Worm (Caenorhabditis elegans) whole organism, L2 larva: Measurements from ENCODE around the gene Y46G5A.47.
"Not testable (repeated sequence)": the region's sequence is repeated elsewhere in the genome, so short reads cannot be mapped to it uniquely, and the experiment has no call there.

ENCODE experiments used
- C34F6.9 ChIP-seq: fragments of 150-350 bp; optimal IDR thresholded peaks from 2 replicates; lab custom pipeline; 2014; ENCODE audit warnings: missing biosample characterization, missing genetic modification characterization
- F13H6.1 ChIP-seq: sonication (generic microtip); optimal IDR thresholded peaks from 2 replicates; lab custom pipeline; 2016; ENCODE audit warnings: missing genetic modification characterization, missing compliant biosample characterization
- Y55F3AM.14 ChIP-seq: fragments of 200-800 bp; sonication (Bioruptor generic); optimal IDR thresholded peaks from 2 replicates; lab custom pipeline; 2018; ENCODE audit warnings: mild to moderate bottlenecking, missing genetic modification characterization, missing compliant biosample characterization
- ZK546.5 ChIP-seq: sonication (generic microtip); optimal IDR thresholded peaks from 2 replicates; lab custom pipeline; 2017; ENCODE audit warnings: missing biosample characterization, missing genetic modification characterization
- alr-1 ChIP-seq: fragments of 150-350 bp; optimal IDR thresholded peaks from 2 replicates; lab custom pipeline; 2014; ENCODE audit warnings: missing biosample characterization, missing genetic modification characterization
- ama-1 ChIP-seq: fragments of 150-350 bp; optimal IDR thresholded peaks from 2 replicates; lab custom pipeline; 2018; ENCODE audit warnings: inconsistent platforms
- ceh-16 ChIP-seq: fragments of 150-350 bp; optimal IDR thresholded peaks from 2 replicates; lab custom pipeline; 2014; ENCODE audit warnings: missing biosample characterization, missing genetic modification characterization
- crh-2 ChIP-seq: sonication (generic microtip); optimal IDR thresholded peaks from 2 replicates; lab custom pipeline; 2017; ENCODE audit warnings: missing biosample characterization, missing genetic modification characterization
- dmd-4 ChIP-seq: sonication (generic microtip); optimal IDR thresholded peaks from 2 replicates; lab custom pipeline; 2017; ENCODE audit warnings: missing biosample characterization, missing genetic modification characterization
- egl-27 ChIP-seq: sonication (generic microtip); optimal IDR thresholded peaks from 3 replicates; lab custom pipeline; 2017; ENCODE audit warnings: missing biosample characterization, missing genetic modification reagents, missing genetic modification characterization
- elt-1 ChIP-seq: fragments of 150-350 bp; optimal IDR thresholded peaks from 2 replicates; lab custom pipeline; 2014; ENCODE audit warnings: missing biosample characterization, missing genetic modification characterization
- gmeb-1 ChIP-seq: fragments of 150-350 bp; optimal IDR thresholded peaks from 2 replicates; lab custom pipeline; 2014; ENCODE audit warnings: missing biosample characterization, missing genetic modification characterization
- lin-13 ChIP-seq: fragments of 150-350 bp; optimal IDR thresholded peaks from 2 replicates; lab custom pipeline; 2014; ENCODE audit warnings: missing biosample characterization, missing genetic modification reagents, missing genetic modification characterization
- lsy-2 ChIP-seq, 2 experiments: fragments of 150-350 bp in 1 of 2; sonication (generic microtip) in 1 of 2; optimal IDR thresholded peaks; 2 replicates each; lab custom pipeline; 2014 to 2017; ENCODE audit warnings: missing biosample characterization in 2 of 2, missing genetic modification characterization in 2 of 2
- mab-5 ChIP-seq: fragments of 150-350 bp; optimal IDR thresholded peaks from 2 replicates; lab custom pipeline; 2014; ENCODE audit warnings: missing biosample characterization, missing genetic modification characterization
- mdl-1 ChIP-seq, 2 experiments: fragments of 150-350 bp in 1 of 2; sonication (generic microtip) in 1 of 2; optimal IDR thresholded peaks; 2 replicates each; lab custom pipeline; 2017; ENCODE audit warnings: missing biosample characterization in 2 of 2, missing genetic modification characterization in 2 of 2
- nhr-10 ChIP-seq: sonication (generic microtip); optimal IDR thresholded peaks from 2 replicates; lab custom pipeline; 2017; ENCODE audit warnings: missing biosample characterization, missing genetic modification characterization
- nhr-11 ChIP-seq: fragments of 150-350 bp; optimal IDR thresholded peaks from 2 replicates; lab custom pipeline; 2014; ENCODE audit warnings: missing biosample characterization, missing genetic modification characterization
- nhr-129 ChIP-seq: fragments of 150-350 bp; optimal IDR thresholded peaks from 2 replicates; lab custom pipeline; 2014; ENCODE audit warnings: missing biosample characterization, missing genetic modification characterization
- nhr-21 ChIP-seq: fragments of 150-350 bp; optimal IDR thresholded peaks from 2 replicates; lab custom pipeline; 2014; ENCODE audit warnings: missing biosample characterization, missing genetic modification characterization
- nhr-237 ChIP-seq: fragments of 150-350 bp; optimal IDR thresholded peaks from 2 replicates; lab custom pipeline; 2014; ENCODE audit warnings: missing biosample characterization, missing genetic modification characterization
- nhr-25 ChIP-seq: fragments of 150-350 bp; sonication (generic microtip); optimal IDR thresholded peaks from 3 replicates; lab custom pipeline; 2014; ENCODE audit warnings: missing biosample characterization, missing genetic modification characterization
- nhr-6 ChIP-seq: fragments of 150-350 bp; optimal IDR thresholded peaks from 2 replicates; lab custom pipeline; 2014; ENCODE audit warnings: missing biosample characterization, missing genetic modification characterization
- nhr-77 ChIP-seq: fragments of 150-350 bp; optimal IDR thresholded peaks from 2 replicates; lab custom pipeline; 2014; ENCODE audit warnings: missing biosample characterization, missing genetic modification characterization
- peb-1 ChIP-seq: fragments of 150-350 bp; optimal IDR thresholded peaks from 2 replicates; lab custom pipeline; 2014; ENCODE audit warnings: missing biosample characterization, missing genetic modification characterization
- skn-1 ChIP-seq: sonication (generic microtip); optimal IDR thresholded peaks from 2 replicates; lab custom pipeline; 2017; ENCODE audit warnings: missing biosample characterization, missing genetic modification characterization
- sma-3 ChIP-seq: sonication (generic microtip); optimal IDR thresholded peaks from 2 replicates; lab custom pipeline; 2016; ENCODE audit warnings: missing genetic modification reagents, missing genetic modification characterization, missing compliant biosample characterization
- sma-9 ChIP-seq, 2 experiments: fragments of 150-350 bp in 1 of 2; sonication (generic microtip) in 1 of 2; optimal IDR thresholded peaks; 2 replicates each; lab custom pipeline; 2014 to 2016; ENCODE audit warnings: missing genetic modification characterization in 2 of 2, mild to moderate bottlenecking in 1 of 2, missing biosample characterization in 1 of 2, missing compliant biosample characterization in 1 of 2, missing genetic modification reagents in 1 of 2, moderate library complexity in 1 of 2
- snpc-4 ChIP-seq: fragments of 150-350 bp; optimal IDR thresholded peaks from 2 replicates; lab custom pipeline; 2014; ENCODE audit warnings: missing biosample characterization, missing genetic modification characterization
- unc-39 ChIP-seq: fragments of 150-350 bp; optimal IDR thresholded peaks from 2 replicates; lab custom pipeline; 2014; ENCODE audit warnings: missing biosample characterization, missing genetic modification characterization
- unc-55 ChIP-seq: fragments of 150-350 bp; sonication (generic microtip); optimal IDR thresholded peaks from 3 replicates; lab custom pipeline; 2014; ENCODE audit warnings: missing biosample characterization, missing genetic modification reagents, missing genetic modification characterization
- unc-62 ChIP-seq: fragments of 150-350 bp; optimal IDR thresholded peaks from 2 replicates; lab custom pipeline; 2014; ENCODE audit warnings: missing biosample characterization, missing genetic modification reagents, missing genetic modification characterization
- zag-1 ChIP-seq: fragments of 150-350 bp; optimal IDR thresholded peaks from 2 replicates; lab custom pipeline; 2014; ENCODE audit warnings: missing biosample characterization, missing genetic modification characterization
- ztf-1 ChIP-seq: fragments of 200-800 bp; sonication (Bioruptor generic); conservative IDR thresholded peaks from 2 replicates; pipeline ENCODE4 v1.3.6; 2022; ENCODE audit warnings: missing genetic modification characterization, missing compliant biosample characterization

Y46G5A.47 gene

DNA sequence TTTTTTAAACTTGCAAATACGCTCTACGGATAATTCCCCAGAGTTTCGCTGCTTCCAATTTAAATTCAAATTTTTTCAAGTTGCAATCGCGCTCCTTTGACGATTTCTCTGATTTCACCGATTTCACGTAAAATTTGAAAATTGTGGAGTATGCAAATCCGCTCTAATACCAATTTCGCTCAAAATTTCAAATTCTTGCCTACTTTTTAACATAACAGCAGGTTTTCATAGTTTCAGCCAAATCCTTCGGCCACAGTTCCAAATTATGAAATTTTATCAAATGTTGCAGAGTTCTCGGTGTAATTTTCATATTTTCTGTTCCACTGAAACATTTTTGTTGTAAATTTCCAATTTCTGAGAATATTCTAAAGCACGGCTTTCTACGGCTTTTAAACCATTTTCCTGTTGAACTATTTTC lies 17.3 kb downstream of the Y46G5A.47 start, which contains the start of gene alkb-7:
TSS of gene alkb-7 (minus strand) at position 323 of the 418 bp plus-strand sequence.
- TF ChIP-seq unc-62 (GFP tag; lab: Kevin White, UChicago) (no peak), nhr-77 (tag; lab: Kevin White, UChicago) (no peak), nhr-21 (tag; lab: Kevin White, UChicago) (peak; percentile 57), ama-1 (lab: Kevin White, UChicago) (peak; percentile 43), ztf-1 (GFP tag; lab: Robert Waterston, UW) (no peak), zag-1 (tag; lab: Kevin White, UChicago) (no peak), Y55F3AM.14 (GFP tag; lab: Kevin White, UChicago) (peak; percentile 52)

DNA sequence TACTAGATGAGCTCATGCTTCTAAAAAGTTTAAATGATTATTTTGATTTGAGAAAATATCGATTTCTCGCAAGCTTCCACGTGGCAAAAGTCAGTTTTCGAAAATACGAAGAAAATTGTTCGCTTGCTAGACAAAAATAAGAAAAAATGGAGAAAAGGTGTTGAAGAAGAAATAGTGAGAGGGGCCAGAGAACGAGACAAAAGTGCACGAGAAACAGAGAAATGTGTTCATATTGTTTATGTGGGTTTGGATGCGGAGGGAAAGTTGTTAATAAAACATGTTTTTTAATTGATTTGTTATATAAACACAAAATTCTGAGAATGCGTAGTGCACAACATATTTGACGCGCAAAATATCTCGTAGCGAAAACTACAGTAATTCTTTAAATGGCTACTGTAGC lies 19.7 kb downstream of the Y46G5A.47 start, which contains the start of gene Y46G5A.15:
TSS of gene Y46G5A.15 (minus strand) at position 26 of the 400 bp plus-strand sequence.
- TF ChIP-seq alr-1 (tag; lab: Kevin White, UChicago) (no peak), mab-5 (tag; lab: Kevin White, UChicago) (no peak), mdl-1 (tag; optimal IDR thresholded peaks at IDR 0.05; lab: Kevin White, UChicago) (peak in 1 of 2 experiments; percentile 1), zag-1 (tag; lab: Kevin White, UChicago) (no peak), unc-55 (peak; percentile 9)

DNA sequence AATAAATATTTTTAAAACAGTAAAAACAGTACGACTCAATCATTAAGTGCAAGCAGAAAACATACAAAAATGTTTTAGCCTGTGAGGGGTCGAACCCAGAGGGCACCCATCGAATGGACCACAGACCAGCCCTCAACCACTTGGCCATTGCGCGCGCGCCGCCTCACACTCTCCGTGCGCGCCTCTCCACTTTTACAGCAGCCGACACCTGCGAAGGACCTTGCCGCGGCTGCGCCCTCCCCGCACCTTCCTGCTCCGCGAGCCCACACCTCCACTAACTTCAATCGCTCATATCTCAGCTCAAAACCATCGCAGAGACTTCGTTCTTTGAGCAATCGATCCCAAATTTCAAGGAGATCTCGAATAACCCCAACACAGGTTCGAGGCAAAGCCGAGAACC lies 26.7 kb downstream of the Y46G5A.47 start:
- peak; percentile 96 for TF ChIP-seq lin-13 (GFP tag; lab: Kevin White, UChicago)
- peak; percentile 38 for TF ChIP-seq sma-3 (GFP tag; lab: Kevin White, UChicago)
- peak; percentile 56 for TF ChIP-seq nhr-129
- TF ChIP-seq sma-9 (GFP tag; optimal IDR thresholded peaks at IDR 0.05; lab: Kevin White, UChicago), result peak; percentile 50
- not testable (repeated sequence) for TF ChIP-seq sma-9 (tag; optimal IDR thresholded peaks at IDR 0.05; lab: Kevin White, UChicago)
- peak; percentile 97 for TF ChIP-seq snpc-4 (tag; lab: Kevin White, UChicago)
- peak; percentile 67 for TF ChIP-seq unc-55
- peak; percentile 33 to 41 for TF ChIP-seq lsy-2 (tag; optimal IDR thresholded peaks at IDR 0.05; lab: Kevin White, UChicago)
- TF ChIP-seq crh-2 (tag; lab: Kevin White, UChicago), result peak; percentile 32
- TF ChIP-seq gmeb-1, result peak; percentile 29
- TF ChIP-seq F13H6.1 (tag; lab: Kevin White, UChicago), result peak; percentile 33

DNA sequence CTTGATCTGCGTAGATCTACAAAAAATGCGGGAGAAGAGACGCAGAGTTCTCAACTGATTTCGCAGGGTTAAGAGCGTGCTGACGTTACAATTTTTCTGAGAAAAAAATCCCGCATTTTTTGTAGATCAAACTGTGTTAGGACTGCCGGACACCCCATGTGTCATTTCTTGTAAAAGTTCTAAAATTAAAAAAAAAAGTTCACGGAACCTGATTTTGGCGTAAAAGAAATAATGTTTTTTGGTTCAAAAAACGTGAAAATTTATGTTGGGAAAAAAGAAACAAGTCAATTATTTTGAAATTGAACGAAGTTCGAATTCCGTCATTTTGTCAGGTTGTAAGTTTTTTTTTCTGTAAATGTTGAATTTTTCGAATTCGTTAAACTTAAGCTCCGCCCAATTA lies 28.7 kb downstream of the Y46G5A.47 start, which contains the start of gene Y46G5A.34:
TSS of gene Y46G5A.34 (plus strand) at position 301 of the 400 bp plus-strand sequence.
- TF ChIP-seq unc-39, result no peak
- TF ChIP-seq lin-13 (GFP tag; lab: Kevin White, UChicago), result no peak
- TF ChIP-seq sma-9 (GFP tag; optimal IDR thresholded peaks at IDR 0.05; lab: Kevin White, UChicago), result no peak
- TF ChIP-seq sma-9 (tag; optimal IDR thresholded peaks at IDR 0.05; lab: Kevin White, UChicago), result no peak
- no peak for TF ChIP-seq nhr-237 (tag; lab: Kevin White, UChicago)
- TF ChIP-seq nhr-6 (tag; lab: Kevin White, UChicago), result no peak
- TF ChIP-seq ZK546.5, result no peak
- TF ChIP-seq nhr-10, result no peak
- no peak for TF ChIP-seq nhr-25 (tag; lab: Kevin White, UChicago)
- no peak for TF ChIP-seq nhr-21 (tag; lab: Kevin White, UChicago)
- TF ChIP-seq nhr-11 (tag; lab: Kevin White, UChicago), result no peak
- TF ChIP-seq ama-1 (lab: Kevin White, UChicago), result no peak
- no peak for TF ChIP-seq ceh-16
- TF ChIP-seq skn-1 (tag; lab: Kevin White, UChicago), result no peak
- no peak for TF ChIP-seq ztf-1 (GFP tag; lab: Robert Waterston, UW)
- no peak for TF ChIP-seq unc-62 (GFP tag; lab: Kevin White, UChicago)
- no peak for TF ChIP-seq sma-3 (GFP tag; lab: Kevin White, UChicago)

DNA sequence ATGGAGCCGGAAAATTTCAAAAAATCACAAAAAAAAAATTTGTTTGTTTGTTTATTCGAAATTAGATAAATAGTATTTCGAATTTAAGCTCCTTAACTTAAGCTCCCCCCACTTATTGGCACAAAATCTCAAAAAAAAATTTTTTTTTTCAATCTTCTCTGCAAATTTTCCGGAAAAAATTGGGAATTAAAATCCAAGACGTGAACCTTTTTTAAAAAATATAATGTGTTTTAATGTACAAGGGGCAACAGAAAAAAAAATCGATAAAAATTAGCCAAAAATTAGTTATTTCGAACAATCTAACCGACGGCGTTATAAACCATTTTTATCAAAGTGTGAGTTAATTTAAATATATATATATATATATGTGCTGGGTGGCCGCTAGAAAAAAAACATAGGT lies 30.7 kb downstream of the Y46G5A.47 start, which contains the start of gene Y46G5A.14:
TSS of gene Y46G5A.14 (plus strand) at position 301 of the 400 bp plus-strand sequence.
- TF ChIP-seq egl-27, result no peak
- no peak for TF ChIP-seq nhr-25 (tag; lab: Kevin White, UChicago)
- no peak for TF ChIP-seq ztf-1 (GFP tag; lab: Robert Waterston, UW)
- TF ChIP-seq crh-2 (tag; lab: Kevin White, UChicago), result no peak
- TF ChIP-seq C34F6.9, result no peak
- TF ChIP-seq lin-13 (GFP tag; lab: Kevin White, UChicago), result no peak
- TF ChIP-seq lsy-2 (tag; optimal IDR thresholded peaks at IDR 0.05; lab: Kevin White, UChicago), result no peak
- no peak for TF ChIP-seq unc-55
- no peak for TF ChIP-seq nhr-77 (tag; lab: Kevin White, UChicago)
- no peak for TF ChIP-seq dmd-4 (tag; lab: Kevin White, UChicago)
- TF ChIP-seq F13H6.1 (tag; lab: Kevin White, UChicago), result no peak
- TF ChIP-seq peb-1, result no peak
- TF ChIP-seq nhr-237 (tag; lab: Kevin White, UChicago), result no peak
- TF ChIP-seq elt-1 (tag; lab: Kevin White, UChicago), result no peak
- TF ChIP-seq mab-5 (tag; lab: Kevin White, UChicago), result no peak
- TF ChIP-seq nhr-129, result no peak
